Worm (Caenorhabditis elegans) whole organism, L1 larva: Measurements from ENCODE around the gene srlf-13.

Experiments used
- C34B4.2 ChIP-seq: sonication (generic microtip); optimal IDR thresholded peaks from 2 replicates; lab custom pipeline; 2017; ENCODE audit warnings: mild to moderate bottlenecking, missing genetic modification characterization, missing compliant biosample characterization
- Y116A8C.19 ChIP-seq: sonication (generic microtip); optimal IDR thresholded peaks from 2 replicates; lab custom pipeline; 2016; ENCODE audit warnings: missing compliant biosample characterization, missing genetic modification characterization, borderline replicate concordance
- alr-1 ChIP-seq: fragments of 200-800 bp; sonication (Bioruptor generic); optimal IDR thresholded peaks from 2 replicates; lab custom pipeline; 2018; ENCODE audit warnings: borderline replicate concordance, mild to moderate bottlenecking, missing genetic modification characterization, missing compliant biosample characterization
- ama-1 ChIP-seq: fragments of 150-350 bp; optimal IDR thresholded peaks from 2 replicates; lab custom pipeline; 2014
- blmp-1 ChIP-seq: fragments of 150-350 bp; optimal IDR thresholded peaks from 2 replicates; lab custom pipeline; 2014; ENCODE audit warnings: missing biosample characterization, missing genetic modification characterization
- ceh-8 ChIP-seq: fragments of 200-800 bp; sonication (Bioruptor generic); optimal IDR thresholded peaks from 2 replicates; lab custom pipeline; 2018; ENCODE audit warnings: mild to moderate bottlenecking, missing genetic modification characterization, moderate library complexity, missing compliant biosample characterization
- ceh-88 ChIP-seq: fragments of 200-800 bp; sonication (Bioruptor generic); IDR thresholded peaks from 2 replicates; pipeline ENCODE4 v1.3.6; 2022; ENCODE audit warnings: missing genetic modification characterization, missing compliant biosample characterization
- ceh-90 ChIP-seq: sonication (generic microtip); optimal IDR thresholded peaks from 2 replicates; lab custom pipeline; 2016; ENCODE audit warnings: missing genetic modification characterization, missing compliant biosample characterization
- ces-1 ChIP-seq: fragments of 150-350 bp; optimal IDR thresholded peaks from 2 replicates; lab custom pipeline; 2014; ENCODE audit warnings: missing biosample characterization, missing genetic modification reagents, missing genetic modification characterization
- dpl-1 ChIP-seq, 3 experiments: fragments of 150-350 bp in 2 of 3; sonication (generic microtip) in 1 of 3; optimal IDR thresholded peaks; 2 replicates each; lab custom pipeline; 2014 to 2017; ENCODE audit warnings: missing biosample characterization in 3 of 3, missing genetic modification characterization in 3 of 3, missing genetic modification reagents in 3 of 3
- efl-1 ChIP-seq, 4 experiments: fragments of 150-350 bp; optimal IDR thresholded peaks in 3 of 4; peaks in 1 of 4; 1 replicate in 1 of 4; 2 replicates in 3 of 4; lab custom pipeline; 2014; ENCODE audit warnings: missing biosample characterization in 2 of 4, missing genetic modification characterization in 2 of 4, missing genetic modification reagents in 2 of 4
- efl-3 ChIP-seq: fragments of 200-800 bp; sonication (Bioruptor generic); optimal IDR thresholded peaks from 2 replicates; lab custom pipeline; 2018; ENCODE audit warnings: mild to moderate bottlenecking, missing genetic modification characterization, missing compliant biosample characterization
- egl-13 ChIP-seq: sonication (generic microtip); optimal IDR thresholded peaks from 2 replicates; lab custom pipeline; 2016; ENCODE audit warnings: missing genotype, missing genetic modification reagents, missing genetic modification characterization, missing compliant biosample characterization
- egl-27 ChIP-seq, 2 experiments: fragments of 150-350 bp in 1 of 2; sonication (generic microtip); optimal IDR thresholded peaks; 3 replicates each; lab custom pipeline; 2017 to 2018; ENCODE audit warnings: missing biosample characterization in 2 of 2, missing genetic modification characterization in 2 of 2, missing genetic modification reagents in 2 of 2
- elt-2 ChIP-seq: sonication (generic microtip); optimal IDR thresholded peaks from 2 replicates; lab custom pipeline; 2016; ENCODE audit warnings: missing genetic modification characterization, mild to moderate bottlenecking, inconsistent platforms, missing compliant biosample characterization, missing genetic modification reagents
- fkh-4 ChIP-seq: sonication (generic microtip); optimal IDR thresholded peaks from 2 replicates; lab custom pipeline; 2016; ENCODE audit warnings: missing compliant biosample characterization, missing genetic modification characterization, borderline replicate concordance
- fkh-8 ChIP-seq: sonication (generic microtip); optimal IDR thresholded peaks from 2 replicates; lab custom pipeline; 2016; ENCODE audit warnings: mild to moderate bottlenecking, missing genetic modification characterization, missing compliant biosample characterization
- grh-1 ChIP-seq: fragments of 200-800 bp; sonication (Bioruptor generic); IDR thresholded peaks from 2 replicates; pipeline ENCODE4 v1.3.6; 2022; ENCODE audit warnings: missing genetic modification reagents, missing genetic modification characterization, missing compliant biosample characterization
- hlh-17 ChIP-seq: fragments of 200-800 bp; sonication (Bioruptor generic); optimal IDR thresholded peaks from 2 replicates; lab custom pipeline; 2018; ENCODE audit warnings: missing genetic modification characterization, mild to moderate bottlenecking, missing compliant biosample characterization, moderate library complexity, borderline replicate concordance
- jun-1 ChIP-seq: fragments of 150-350 bp; optimal IDR thresholded peaks from 2 replicates; lab custom pipeline; 2014; ENCODE audit warnings: missing biosample characterization, missing genetic modification reagents, missing genetic modification characterization
- lin-13 ChIP-seq: fragments of 150-350 bp; optimal IDR thresholded peaks from 2 replicates; lab custom pipeline; 2014; ENCODE audit warnings: missing biosample characterization, missing genetic modification reagents, missing genetic modification characterization
- lin-14 ChIP-seq: fragments of 200-800 bp; sonication (Bioruptor generic); optimal IDR thresholded peaks from 2 replicates; lab custom pipeline; 2018; ENCODE audit warnings: mild to moderate bottlenecking, missing genetic modification characterization, moderate library complexity, missing compliant biosample characterization
- lin-15B ChIP-seq: fragments of 150-350 bp; sonication (generic microtip); optimal IDR thresholded peaks from 3 replicates; lab custom pipeline; 2014; ENCODE audit warnings: missing biosample characterization, missing genetic modification characterization
- lin-39 ChIP-seq: fragments of 150-350 bp; optimal IDR thresholded peaks from 2 replicates; lab custom pipeline; 2014; ENCODE audit warnings: missing biosample characterization, missing genetic modification reagents, missing genetic modification characterization
- lsy-2 ChIP-seq, 2 experiments: fragments of 150-350 bp; optimal IDR thresholded peaks; 2 replicates each; lab custom pipeline; 2014; ENCODE audit warnings: missing biosample characterization in 2 of 2, missing genetic modification characterization in 2 of 2
- mab-9 ChIP-seq: fragments of 200-800 bp; sonication (Bioruptor generic); IDR thresholded peaks from 2 replicates; pipeline ENCODE4 v1.3.6; 2022; ENCODE audit warnings: missing genetic modification reagents, missing genetic modification characterization, missing compliant biosample characterization
- mdl-1 ChIP-seq, 2 experiments: fragments of 150-350 bp; optimal IDR thresholded peaks; 2 replicates each; lab custom pipeline; 2014 to 2017; ENCODE audit warnings: missing biosample characterization in 2 of 2, missing genetic modification characterization in 2 of 2, inconsistent platforms in 1 of 2
- mef-2 ChIP-seq: fragments of 150-350 bp; optimal IDR thresholded peaks from 2 replicates; lab custom pipeline; 2014; ENCODE audit warnings: missing biosample characterization, missing genetic modification characterization
- nhr-12 ChIP-seq: sonication (generic microtip); optimal IDR thresholded peaks from 2 replicates; lab custom pipeline; 2017; ENCODE audit warnings: missing biosample characterization, missing genetic modification characterization
- nhr-237 ChIP-seq: fragments of 150-350 bp; optimal IDR thresholded peaks from 2 replicates; lab custom pipeline; 2014; ENCODE audit warnings: missing biosample characterization, missing genetic modification characterization
- nhr-28 ChIP-seq: fragments of 150-350 bp; optimal IDR thresholded peaks from 2 replicates; lab custom pipeline; 2014; ENCODE audit warnings: missing biosample characterization, missing genetic modification characterization
- nhr-77 ChIP-seq: fragments of 150-350 bp; optimal IDR thresholded peaks from 2 replicates; lab custom pipeline; 2014; ENCODE audit warnings: missing biosample characterization, missing genetic modification characterization
- nhr-84 ChIP-seq: sonication (generic microtip); optimal IDR thresholded peaks from 2 replicates; lab custom pipeline; 2017; ENCODE audit warnings: missing biosample characterization, missing genetic modification characterization
- nhr-85 ChIP-seq: sonication (generic microtip); peaks from one replicate; lab custom pipeline; 2016; ENCODE audit warnings: missing genetic modification characterization, inconsistent platforms, missing compliant biosample characterization
- pax-3 ChIP-seq: fragments of 200-800 bp; sonication (Bioruptor generic); optimal IDR thresholded peaks from 2 replicates; lab custom pipeline; 2018; ENCODE audit warnings: mild to moderate bottlenecking, missing genetic modification characterization, moderate library complexity, missing compliant biosample characterization
- rnt-1 ChIP-seq: sonication (generic microtip); optimal IDR thresholded peaks from 2 replicates; lab custom pipeline; 2016; ENCODE audit warnings: mild to moderate bottlenecking, missing genetic modification characterization, moderate library complexity, missing compliant biosample characterization
- skn-1 ChIP-seq: fragments of 150-350 bp; optimal IDR thresholded peaks from 2 replicates; lab custom pipeline; 2014; ENCODE audit warnings: missing biosample characterization, missing genetic modification characterization
- snpc-4 ChIP-seq: fragments of 150-350 bp; optimal IDR thresholded peaks from 2 replicates; lab custom pipeline; 2014; ENCODE audit warnings: missing biosample characterization, missing genetic modification characterization
- sox-4 ChIP-seq: sonication (generic microtip); optimal IDR thresholded peaks from 2 replicates; lab custom pipeline; 2016; ENCODE audit warnings: missing genetic modification characterization, missing compliant biosample characterization
- sptf-1 ChIP-seq: fragments of 150-350 bp; optimal IDR thresholded peaks from 2 replicates; lab custom pipeline; 2014; ENCODE audit warnings: missing biosample characterization, missing genetic modification characterization
- sup-37 ChIP-seq: fragments of 200-800 bp; sonication (Bioruptor generic); optimal IDR thresholded peaks from 2 replicates; lab custom pipeline; 2018; ENCODE audit warnings: mild to moderate bottlenecking, missing genetic modification characterization, missing compliant biosample characterization
- swsn-7 ChIP-seq: sonication (generic microtip); optimal IDR thresholded peaks from 2 replicates; lab custom pipeline; 2016; ENCODE audit warnings: missing genetic modification characterization, missing compliant biosample characterization
- tlp-1 ChIP-seq: fragments of 150-350 bp; optimal IDR thresholded peaks from 2 replicates; lab custom pipeline; 2014; ENCODE audit warnings: missing biosample characterization, missing genetic modification characterization
- unc-130 ChIP-seq: fragments of 150-350 bp; optimal IDR thresholded peaks from 2 replicates; lab custom pipeline; 2017; ENCODE audit warnings: missing biosample characterization, missing genetic modification characterization, inconsistent platforms
- unc-30 ChIP-seq: sonication (generic microtip); optimal IDR thresholded peaks from 2 replicates; lab custom pipeline; 2017; ENCODE audit warnings: missing biosample characterization, missing genetic modification characterization
- unc-62 ChIP-seq: fragments of 150-350 bp; optimal IDR thresholded peaks from 2 replicates; lab custom pipeline; 2014; ENCODE audit warnings: missing biosample characterization, missing genetic modification reagents, missing genetic modification characterization
- unc-86 ChIP-seq: sonication (generic microtip); optimal IDR thresholded peaks from 2 replicates; lab custom pipeline; 2016; ENCODE audit warnings: missing genetic modification characterization, missing compliant biosample characterization
- unc-98 ChIP-seq: fragments of 200-800 bp; sonication (Bioruptor generic); IDR thresholded peaks from 2 replicates; pipeline ENCODE4 v1.3.6; 2022; ENCODE audit warnings: missing genetic modification characterization, missing compliant biosample characterization
- xbp-1 ChIP-seq: sonication (generic microtip); optimal IDR thresholded peaks from 2 replicates; lab custom pipeline; 2016; ENCODE audit warnings: missing genetic modification characterization, missing compliant biosample characterization
- zag-1 ChIP-seq: fragments of 150-350 bp; optimal IDR thresholded peaks from 2 replicates; lab custom pipeline; 2014; ENCODE audit warnings: missing biosample characterization, missing genetic modification characterization
- zip-4 ChIP-seq: fragments of 200-800 bp; sonication (Bioruptor generic); optimal IDR thresholded peaks from 2 replicates; lab custom pipeline; 2018; ENCODE audit warnings: mild to moderate bottlenecking, missing genetic modification characterization, moderate library complexity, missing compliant biosample characterization

srlf-13 gene

DNA sequence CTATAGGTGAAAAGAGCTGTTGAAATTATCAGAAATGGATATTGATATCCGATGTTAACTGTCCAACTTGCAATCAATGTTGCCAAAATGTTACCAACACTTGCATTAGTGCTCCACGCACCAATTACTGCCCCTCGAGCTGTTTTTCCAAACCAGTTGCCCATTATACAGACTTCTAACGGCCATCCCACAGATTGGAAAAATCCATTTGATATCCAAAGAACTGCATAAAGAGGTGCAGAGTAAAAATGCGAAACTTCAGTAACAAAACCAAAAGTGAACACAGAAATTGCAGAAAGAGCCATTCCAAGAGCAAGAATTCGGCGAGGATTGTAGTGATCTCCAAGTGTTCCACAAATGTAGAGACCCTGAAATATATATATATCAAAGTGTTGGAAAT lies 42.4 kb downstream of the srlf-13 start:
- no peak for TF ChIP-seq snpc-4 (tag; lab: Kevin White, UChicago)
- TF ChIP-seq efl-1 (optimal IDR thresholded peaks at IDR 0.05; lab: Kevin White, UChicago), result no peak
- TF ChIP-seq efl-1 (GFP tag; optimal IDR thresholded peaks at IDR 0.05 in 1 of 2; lab: Kevin White, UChicago), result peak in 1 of 2 experiments; percentile 69

DNA sequence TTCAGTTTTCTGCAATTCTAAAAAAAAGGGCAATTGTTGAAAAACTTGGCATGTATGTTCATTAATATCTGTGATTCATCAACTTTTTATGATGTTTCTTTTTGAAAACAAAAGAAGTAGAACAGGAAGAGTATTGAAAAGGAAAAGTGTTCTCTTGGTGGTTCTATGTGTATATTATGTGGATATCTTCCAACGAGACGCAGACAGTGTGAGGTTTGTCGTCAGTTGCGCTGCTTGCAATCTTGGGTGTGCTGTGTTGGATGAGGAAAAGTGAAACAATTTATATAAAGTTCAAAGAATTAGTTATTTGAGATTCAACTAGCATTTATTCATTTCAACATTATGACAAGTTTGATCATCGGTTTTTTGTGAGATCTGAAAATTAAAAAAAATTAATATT lies 44.0 kb downstream of the srlf-13 start:
- TF ChIP-seq ceh-88 (GFP tag; lab: Robert Waterston, UW) (no peak), Y116A8C.19 (tag; lab: Kevin White, UChicago) (no peak), ceh-90 (tag; lab: Kevin White, UChicago) (no peak), unc-30 (no peak), lin-39 (no peak), mab-9 (no peak), mef-2 (tag; lab: Kevin White, UChicago) (no peak), tlp-1 (tag; lab: Kevin White, UChicago) (no peak), dpl-1 (GFP tag; optimal IDR thresholded peaks at IDR 0.05; lab: Kevin White, UChicago) (peak in 1 of 3 experiments; percentile 29), zag-1 (tag; lab: Kevin White, UChicago) (no peak), nhr-12 (tag; lab: Kevin White, UChicago) (no peak), egl-27 (tag; optimal IDR thresholded peaks at IDR 0.05; lab: Kevin White, UChicago) (no peak), unc-62 (GFP tag; lab: Kevin White, UChicago) (no peak), nhr-237 (tag; lab: Kevin White, UChicago) (no peak), fkh-4 (tag; lab: Kevin White, UChicago) (no peak), efl-1 (optimal IDR thresholded peaks at IDR 0.05; lab: Kevin White, UChicago) (peak in 1 of 2 experiments; percentile 12), efl-1 (GFP tag; optimal IDR thresholded peaks at IDR 0.05 in 1 of 2; lab: Kevin White, UChicago) (no peak), C34B4.2 (no peak), lin-15B (tag; lab: Kevin White, UChicago) (no peak), efl-3 (GFP tag; lab: Kevin White, UChicago) (no peak), unc-98 (no peak), hlh-17 (GFP tag; lab: Kevin White, UChicago) (no peak), blmp-1 (tag; lab: Kevin White, UChicago) (peak; percentile 95), nhr-85 (tag; lab: Kevin White, UChicago) (peak; percentile 39), grh-1 (GFP tag; lab: Robert Waterston, UW) (no peak), lin-13 (GFP tag; lab: Kevin White, UChicago) (no peak), pax-3 (tag; lab: Kevin White, UChicago) (no peak), fkh-8 (no peak), lin-14 (GFP tag; lab: Kevin White, UChicago) (peak; percentile 65), lsy-2 (tag; optimal IDR thresholded peaks at IDR 0.05; lab: Kevin White, UChicago) (peak in 1 of 2 experiments; percentile 9), skn-1 (tag; lab: Kevin White, UChicago) (no peak), egl-13 (no peak), rnt-1 (tag; lab: Kevin White, UChicago) (no peak), jun-1 (tag; lab: Kevin White, UChicago) (no peak), ceh-8 (no peak), zip-4 (no peak), nhr-84 (tag; lab: Kevin White, UChicago) (no peak), alr-1 (tag; lab: Kevin White, UChicago) (no peak), nhr-77 (tag; lab: Kevin White, UChicago) (no peak), unc-130 (peak; percentile 4), ces-1 (no peak), elt-2 (tag; lab: Kevin White, UChicago) (no peak), unc-86 (tag; lab: Kevin White, UChicago) (no peak), mdl-1 (tag; optimal IDR thresholded peaks at IDR 0.05; lab: Kevin White, UChicago) (no peak), sox-4 (tag; lab: Kevin White, UChicago) (no peak), nhr-28 (no peak), xbp-1 (no peak), sptf-1 (tag; lab: Kevin White, UChicago) (no peak), swsn-7 (tag; lab: Kevin White, UChicago) (no peak), ama-1 (lab: Kevin White, UChicago) (no peak), sup-37 (GFP tag; lab: Kevin White, UChicago) (no peak)
